Fruit fly (Drosophila melanogaster) S2 (cell line): ENCODE data around the gene Tfb5.

Experiments used
- CG8478 ChIP-seq: fragments of >200 bp; optimal IDR thresholded peaks from 2 replicates; lab custom pipeline; 2018
- CTCF ChIP-seq, 2 experiments: fragments of >200 bp; optimal IDR thresholded peaks; 2 replicates each; lab custom pipeline; 2018

dm6 chr2L:5005464-5005764, 5.2 kb downstream of the Tfb5 start:
- TF ChIP-seq CG8478 (lab: Kevin White, UChicago), result no peak
- no peak for TF ChIP-seq CTCF (optimal IDR thresholded peaks at IDR 0.05; lab: Kevin White, UChicago)
